Worm (Caenorhabditis elegans) whole organism, L4 larva: ENCODE measurements around the gene str-161.

Source experiments
- R02D3.7 ChIP-seq: fragments of 150-350 bp; sonication (generic microtip); optimal IDR thresholded peaks from 3 replicates; lab custom pipeline; 2014; ENCODE audit warnings: missing biosample characterization, missing genetic modification characterization
- aly-2 ChIP-seq: sonication (generic microtip); optimal IDR thresholded peaks from 2 replicates; lab custom pipeline; 2018; ENCODE audit warnings: missing biosample characterization, missing genetic modification characterization
- ceh-62 ChIP-seq: sonication (generic microtip); optimal IDR thresholded peaks from 2 replicates; lab custom pipeline; 2017; ENCODE audit warnings: missing biosample characterization, missing genetic modification characterization
- lim-7 ChIP-seq: fragments of 200-800 bp; sonication (Bioruptor generic); IDR thresholded peaks from 2 replicates; pipeline ENCODE4 v1.3.6; 2022; ENCODE audit warnings: missing genetic modification characterization, missing compliant biosample characterization
- lin-29 ChIP-seq: fragments of 200-800 bp; sonication (Bioruptor generic); IDR thresholded peaks from 2 replicates; pipeline ENCODE4 v1.3.6; 2022; ENCODE audit warnings: missing genetic modification reagents, missing genetic modification characterization, missing compliant biosample characterization
- nhr-11 ChIP-seq: fragments of 150-350 bp; optimal IDR thresholded peaks from 2 replicates; lab custom pipeline; 2014; ENCODE audit warnings: missing biosample characterization, missing genetic modification characterization
- nhr-28 ChIP-seq: fragments of 150-350 bp; optimal IDR thresholded peaks from 2 replicates; lab custom pipeline; 2014; ENCODE audit warnings: missing biosample characterization, missing genetic modification characterization
- spr-3 ChIP-seq: fragments of 200-800 bp; sonication (Bioruptor generic); optimal IDR thresholded peaks from 2 replicates; lab custom pipeline; 2018; ENCODE audit warnings: mild to moderate bottlenecking, missing genetic modification characterization, missing compliant biosample characterization
- zag-1 ChIP-seq: fragments of 150-350 bp; optimal IDR thresholded peaks from 2 replicates; lab custom pipeline; 2014; ENCODE audit warnings: missing biosample characterization, missing genetic modification characterization

DNA sequence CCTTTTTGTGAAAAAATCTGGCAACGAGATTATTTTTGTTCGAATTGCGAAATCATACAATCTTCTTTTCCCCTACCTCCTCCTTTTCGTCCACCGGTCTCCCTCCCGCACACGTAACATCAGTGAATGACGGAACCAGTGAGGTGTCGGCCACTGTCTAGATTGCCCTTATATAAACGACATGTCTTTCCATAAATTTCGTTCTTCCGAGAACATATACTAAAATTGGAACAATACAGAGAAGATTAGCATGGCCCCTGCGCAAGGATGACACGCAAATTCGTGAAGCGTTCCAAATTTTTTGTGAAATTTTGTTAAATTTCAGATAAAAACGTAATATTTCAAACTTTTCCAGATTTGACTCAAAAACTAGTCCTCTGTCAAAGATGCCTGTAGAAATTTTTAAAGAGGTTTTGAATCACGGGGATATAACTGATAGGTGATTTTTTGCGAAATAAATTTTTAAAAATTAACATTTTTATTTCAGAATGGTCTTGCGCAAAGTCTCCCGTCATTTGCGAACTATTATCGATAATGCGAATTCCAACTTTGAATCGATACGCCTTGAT, 27.0 kb upstream of the str-161 start:
- TF ChIP-seq lin-29 (GFP tag; lab: Robert Waterston, UW) (no peak), aly-2 (no peak), spr-3 (GFP tag; lab: Kevin White, UChicago) (no peak), nhr-28 (tag; lab: Kevin White, UChicago) (no peak), nhr-11 (tag; lab: Kevin White, UChicago) (no peak), zag-1 (tag; lab: Kevin White, UChicago) (no peak), lim-7 (GFP tag; lab: Robert Waterston, UW) (no peak), R02D3.7 (tag; lab: Kevin White, UChicago) (no peak), ceh-62 (tag; lab: Kevin White, UChicago) (no peak)
